Fruit fly (Drosophila melanogaster): ENCODE results near the gene CG13135.

CG13135 gene

DNA sequence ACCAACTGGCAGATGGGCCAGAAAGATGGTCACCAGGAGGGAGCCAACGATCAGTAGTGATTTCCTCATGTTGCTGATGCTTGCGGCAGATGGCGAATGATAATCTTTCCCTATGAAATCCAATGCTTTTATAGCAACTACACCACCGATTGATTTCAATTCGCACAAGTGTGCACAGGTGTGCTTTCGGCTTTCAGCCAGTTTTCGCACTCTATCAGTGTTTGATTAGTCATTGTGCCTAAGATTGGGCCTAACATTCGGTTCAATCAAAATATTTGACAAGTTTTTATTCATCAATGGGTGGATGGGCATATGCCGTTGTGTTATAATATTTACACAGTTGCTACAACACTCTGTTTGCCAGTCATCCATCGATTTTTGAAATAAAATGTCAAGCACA is at the start of gene CG13135:
TSS of gene CG13135 (minus strand) at position 101 of the 400 bp plus-strand sequence.
- no peak for TF ChIP-seq rgr (GFP tag; optimal IDR thresholded peaks at IDR 0.05)
- TF ChIP-seq foxo (GFP tag; optimal IDR thresholded peaks at IDR 0.05), result no peak
- no peak for TF ChIP-seq CG32264 (GFP tag; optimal IDR thresholded peaks at IDR 0.05)
- TF ChIP-seq Hr78 (GFP tag; optimal IDR thresholded peaks at IDR 0.05), result no peak

DNA sequence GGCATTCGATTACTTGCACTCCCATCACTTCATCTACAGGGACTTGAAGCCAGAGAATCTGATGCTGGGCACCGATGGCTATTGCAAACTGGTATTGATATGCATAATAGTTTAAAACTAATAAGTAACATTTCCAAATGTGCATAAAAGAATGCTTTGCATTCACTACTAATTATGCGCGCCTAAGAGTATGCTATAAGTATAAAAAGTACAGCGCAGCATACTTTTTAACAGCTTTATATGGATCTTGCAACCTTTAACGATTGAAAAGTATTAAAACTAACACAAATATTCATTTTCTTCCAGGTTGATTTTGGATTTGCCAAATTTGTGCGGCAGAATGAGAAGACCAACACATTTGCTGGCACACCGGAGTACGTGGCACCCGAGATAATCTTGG is 31.8 kb upstream of the CG13135 start:
- TF ChIP-seq HLH106 (tag; optimal IDR thresholded peaks at IDR 0.05), result no peak
- no peak for TF ChIP-seq br (GFP tag; optimal IDR thresholded peaks at IDR 0.05)
- TF ChIP-seq CrebA (GFP tag; optimal IDR thresholded peaks at IDR 0.05; ENCODE audit: borderline replicate concordance), result no peak
- no peak for TF ChIP-seq sv (GFP tag; optimal IDR thresholded peaks at IDR 0.05)

DNA sequence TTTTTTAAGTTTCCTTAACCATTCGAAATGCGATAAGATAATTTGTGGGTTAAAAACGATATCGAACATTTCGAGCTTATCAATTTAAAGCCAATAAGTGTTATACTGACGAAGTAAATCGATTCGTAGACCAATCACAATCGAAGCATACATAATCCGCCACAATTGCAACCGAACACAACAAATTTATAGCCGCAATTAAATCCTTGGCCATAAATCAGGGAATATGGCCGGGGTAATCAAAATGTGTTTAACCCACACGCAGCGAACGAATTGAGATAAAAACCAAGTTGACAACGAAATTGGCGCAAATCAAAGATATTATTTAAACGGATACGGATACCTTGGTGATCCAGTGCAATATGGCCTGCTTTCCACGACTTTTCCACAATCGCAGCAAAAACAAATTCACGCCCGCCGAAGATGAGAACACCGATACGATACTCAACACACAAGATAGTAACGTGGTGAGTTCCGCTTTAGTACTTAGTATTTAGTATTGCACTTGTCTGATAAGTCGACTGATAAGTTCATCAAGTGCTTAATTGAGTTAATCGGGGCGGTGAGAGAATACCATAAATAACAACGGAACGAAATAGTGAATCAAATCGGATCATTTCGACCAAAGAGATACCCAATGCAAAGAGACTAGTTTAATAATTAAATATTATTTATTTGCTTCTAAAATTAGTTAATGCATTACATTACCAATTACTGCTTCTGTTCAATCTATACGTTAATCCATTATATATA is 24.3 kb upstream of the CG13135 start:
- TF ChIP-seq Rel (GFP tag; optimal IDR thresholded peaks at IDR 0.05), result no peak
- peak; percentile 30 for TF ChIP-seq Rel (tag; optimal IDR thresholded peaks at IDR 0.05)
- TF ChIP-seq CrebA (GFP tag; optimal IDR thresholded peaks at IDR 0.05; ENCODE audit: borderline replicate concordance), result peak; percentile 66
- TF ChIP-seq Sp1 (GFP tag; optimal IDR thresholded peaks at IDR 0.05), result peak; percentile 53
- TF ChIP-seq Mio (GFP tag; optimal IDR thresholded peaks at IDR 0.05), result no peak

DNA sequence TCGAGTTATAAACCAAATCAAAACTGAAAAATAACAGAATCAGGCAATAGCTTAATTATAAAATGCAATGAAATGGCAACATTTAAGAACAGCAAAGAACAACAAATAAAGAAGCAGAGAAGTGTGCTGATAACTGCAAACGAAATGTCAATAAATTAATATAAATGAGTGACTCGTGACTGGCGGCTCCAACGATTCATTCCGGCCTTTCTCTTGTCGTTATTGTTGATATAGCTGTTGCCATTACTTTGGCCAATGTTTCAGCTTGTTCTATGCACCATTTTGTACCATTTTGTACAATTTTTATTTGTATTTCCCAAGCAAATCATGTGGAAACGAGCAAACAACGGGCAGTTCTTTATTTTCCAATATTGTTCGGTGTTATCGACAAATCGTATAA is 23.0 kb upstream of the CG13135 start:
- no peak for TF ChIP-seq h (GFP tag; optimal IDR thresholded peaks at IDR 0.05)
- no peak for TF ChIP-seq rgr (GFP tag; optimal IDR thresholded peaks at IDR 0.05)
- no peak for TF ChIP-seq dmrt93B (GFP tag; optimal IDR thresholded peaks at IDR 0.05)
- TF ChIP-seq N (GFP tag; optimal IDR thresholded peaks at IDR 0.05), result no peak
- TF ChIP-seq dsf (GFP tag; optimal IDR thresholded peaks at IDR 0.05; ENCODE audit: borderline replicate concordance), result no peak
- no peak for TF ChIP-seq usp (GFP tag; optimal IDR thresholded peaks at IDR 0.05)
- TF ChIP-seq sv (GFP tag; optimal IDR thresholded peaks at IDR 0.05), result no peak
- no peak for TF ChIP-seq Myc (optimal IDR thresholded peaks at IDR 0.05)
- no peak for TF ChIP-seq CG9705 (GFP tag; optimal IDR thresholded peaks at IDR 0.05)
- TF ChIP-seq CrebA (GFP tag; optimal IDR thresholded peaks at IDR 0.05; ENCODE audit: borderline replicate concordance), result no peak

DNA sequence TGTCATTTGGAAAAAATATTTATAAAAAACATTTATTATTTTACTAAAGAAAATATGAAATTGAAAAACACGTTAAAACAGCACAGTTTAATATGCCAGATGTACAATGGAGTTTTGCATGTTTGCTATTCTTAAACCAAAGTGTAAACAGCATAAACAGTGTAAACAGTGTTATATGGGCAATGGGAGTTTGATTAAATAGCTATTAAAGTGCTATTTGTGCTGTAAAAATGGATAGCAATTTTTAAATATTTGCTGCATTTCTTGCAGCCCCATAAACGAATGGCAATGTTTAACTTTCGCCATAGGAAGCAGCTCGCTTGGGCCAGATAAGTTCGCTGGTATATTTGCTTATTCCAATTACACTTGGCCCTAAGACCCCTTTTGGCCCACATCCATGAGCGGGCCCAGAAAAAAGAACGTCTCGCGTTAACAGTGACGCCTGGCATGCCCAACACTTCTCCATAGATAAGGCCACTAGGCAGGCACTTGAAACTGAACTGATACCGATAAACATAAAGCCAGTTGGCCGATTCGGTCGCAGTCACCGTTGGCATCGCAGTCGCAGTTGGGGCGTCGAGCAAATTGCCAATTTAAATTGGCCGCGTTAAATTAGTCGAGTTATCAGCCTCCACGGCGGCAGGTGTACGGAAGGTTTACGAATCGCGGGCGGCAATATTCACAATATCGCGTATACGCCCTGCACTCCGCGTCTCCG is 21.8 kb upstream of the CG13135 start, which contains the start of gene CG4839:
TSS of gene CG4839 (plus strand) at position 541 of the 718 bp plus-strand sequence.
- no peak for TF ChIP-seq OdsH (GFP tag; optimal IDR thresholded peaks at IDR 0.05)
- TF ChIP-seq Jra (GFP tag; optimal IDR thresholded peaks at IDR 0.05), result no peak
- TF ChIP-seq ey (GFP tag; optimal IDR thresholded peaks at IDR 0.05), result peak; percentile 30
- TF ChIP-seq fru (GFP tag; optimal IDR thresholded peaks at IDR 0.05), result peak; percentile 29
- TF ChIP-seq Rel (GFP tag; optimal IDR thresholded peaks at IDR 0.05), result no peak
- peak; percentile 1 for TF ChIP-seq Rel (tag; optimal IDR thresholded peaks at IDR 0.05)
- TF ChIP-seq br (GFP tag; optimal IDR thresholded peaks at IDR 0.05), result peak; percentile 61
- peak; percentile 43 for TF ChIP-seq rgr (GFP tag; optimal IDR thresholded peaks at IDR 0.05)
- TF ChIP-seq HLH106 (tag; optimal IDR thresholded peaks at IDR 0.05), result peak; percentile 25
- peak in 1 of 2 experiments; percentile 52 for TF ChIP-seq foxo (GFP tag; optimal IDR thresholded peaks at IDR 0.05)
- no peak for TF ChIP-seq Hr83 (GFP tag; optimal IDR thresholded peaks at IDR 0.05; ENCODE audit: poor library complexity, severe bottlenecking)
- TF ChIP-seq h (GFP tag; optimal IDR thresholded peaks at IDR 0.05), result peak; percentile 58

DNA sequence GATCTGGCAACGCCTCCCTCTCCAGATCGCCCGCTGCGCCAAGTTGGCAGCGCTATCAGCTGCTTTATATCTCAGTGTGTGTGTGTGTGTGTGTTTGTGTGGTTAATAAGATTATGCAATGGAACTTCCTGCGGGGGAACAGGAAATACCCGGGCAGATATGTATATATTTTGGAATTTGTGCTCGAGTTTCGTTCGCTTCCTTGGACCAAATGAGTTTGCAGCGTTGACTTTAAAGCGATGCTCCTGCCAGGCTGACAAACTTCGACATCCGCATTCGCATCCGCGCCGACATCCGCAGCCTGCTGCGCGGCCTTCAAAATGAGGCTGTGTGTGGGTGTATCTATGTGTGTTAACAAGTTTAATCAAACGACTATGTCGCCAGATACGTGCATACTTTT is 20.8 kb upstream of the CG13135 start:
- no peak for TF ChIP-seq pan (optimal IDR thresholded peaks at IDR 0.05)
- TF ChIP-seq fru (GFP tag; optimal IDR thresholded peaks at IDR 0.05), result no peak
- TF ChIP-seq Myc (optimal IDR thresholded peaks at IDR 0.05), result peak; percentile 36
- no peak for TF ChIP-seq Sp1 (GFP tag; optimal IDR thresholded peaks at IDR 0.05)
- no peak for TF ChIP-seq psq (GFP tag; optimal IDR thresholded peaks at IDR 0.05)
- no peak for TF ChIP-seq sv (GFP tag; optimal IDR thresholded peaks at IDR 0.05)
- TF ChIP-seq dl (GFP tag; optimal IDR thresholded peaks at IDR 0.05; ENCODE audit: insufficient read depth in 1 of 2, partially characterized antibody in 2 of 2), result no peak
- no peak for TF ChIP-seq Dfd (GFP tag; optimal IDR thresholded peaks at IDR 0.05)
- no peak for TF ChIP-seq sage (GFP tag; optimal IDR thresholded peaks at IDR 0.05)
- TF ChIP-seq dmrt93B (GFP tag; optimal IDR thresholded peaks at IDR 0.05), result peak; percentile 28
- no peak for TF ChIP-seq Hnf4 (GFP tag; optimal IDR thresholded peaks at IDR 0.05)
- no peak for TF ChIP-seq brk (GFP tag; optimal IDR thresholded peaks at IDR 0.05)

All from whole organism, wandering third instar larva.